Fruit fly (Drosophila melanogaster) whole organism, pupa: ENCODE measurements around the gene CG45073.
A peak's percentile ranks its signal among the peaks of the same experiment; 100 is the strongest.

Experiments used
- CG10348 ChIP-seq: fragments of 200-800 bp; sonication (Bioruptor generic); IDR thresholded peaks from 2 replicates; pipeline ENCODE4 v1.3.6; 2022; ENCODE audit warnings: missing biosample characterization, missing genetic modification characterization
- CG12605 ChIP-seq: fragments of 200-800 bp; sonication (Bioruptor generic); IDR thresholded peaks from 2 replicates; pipeline ENCODE4 v1.3.6; 2022; ENCODE audit warnings: missing biosample characterization, missing genetic modification characterization
- CG13204 ChIP-seq: fragments of 200-800 bp; sonication (Bioruptor generic); optimal IDR thresholded peaks from 2 replicates; lab custom pipeline; 2018; ENCODE audit warnings: missing biosample characterization, mild to moderate bottlenecking, missing genetic modification characterization, moderate library complexity
- CG14655 ChIP-seq: fragments of 200-800 bp; sonication (Bioruptor generic); optimal IDR thresholded peaks from 3 replicates; lab custom pipeline; 2017; ENCODE audit warnings: mild to moderate bottlenecking, missing biosample characterization, missing genetic modification reagents, missing genetic modification characterization
- CG15710 ChIP-seq: fragments of 200-800 bp; sonication (Bioruptor generic); optimal IDR thresholded peaks from 2 replicates; lab custom pipeline; 2018; ENCODE audit warnings: missing biosample characterization, mild to moderate bottlenecking, missing genetic modification characterization, moderate library complexity
- CG17806 ChIP-seq: fragments of 200-800 bp; sonication (Bioruptor generic); optimal IDR thresholded peaks from 2 replicates; lab custom pipeline; 2018; ENCODE audit warnings: missing biosample characterization, mild to moderate bottlenecking, missing genetic modification characterization, moderate library complexity
- CG32121 ChIP-seq: fragments of 200-800 bp; sonication (Bioruptor generic); IDR thresholded peaks from 2 replicates; pipeline ENCODE4 v1.3.6; 2022; ENCODE audit warnings: missing biosample characterization, missing genetic modification characterization
- CG34367 ChIP-seq: fragments of 200-800 bp; sonication (Bioruptor generic); optimal IDR thresholded peaks from 2 replicates; lab custom pipeline; 2018; ENCODE audit warnings: missing biosample characterization, mild to moderate bottlenecking, missing genetic modification characterization
- CG4496 ChIP-seq: fragments of 200-800 bp; sonication (Bioruptor generic); IDR thresholded peaks from 3 replicates; pipeline ENCODE4 v1.3.6; 2022; ENCODE audit warnings: missing biosample characterization, missing genetic modification characterization
- CG8159 ChIP-seq: fragments of 200-800 bp; sonication (Bioruptor generic); optimal IDR thresholded peaks from 3 replicates; lab custom pipeline; 2018; ENCODE audit warnings: missing biosample characterization, mild to moderate bottlenecking, missing genetic modification characterization, moderate library complexity
- CG8301 ChIP-seq: fragments of 200-800 bp; sonication (Bioruptor generic); optimal IDR thresholded peaks from 2 replicates; lab custom pipeline; 2018; ENCODE audit warnings: missing biosample characterization, mild to moderate bottlenecking, missing genetic modification characterization
- CG9948 ChIP-seq: fragments of 200-800 bp; sonication (Bioruptor generic); optimal IDR thresholded peaks from 2 replicates; lab custom pipeline; 2018; ENCODE audit warnings: missing biosample characterization, mild to moderate bottlenecking, missing genetic modification characterization, moderate library complexity
- D1 ChIP-seq: fragments of 200-800 bp; sonication (Bioruptor generic); optimal IDR thresholded peaks from 2 replicates; lab custom pipeline; 2018; ENCODE audit warnings: missing biosample characterization, mild to moderate bottlenecking, missing genetic modification characterization, moderate library complexity
- EcR ChIP-seq: fragments of 200-800 bp; sonication (Bioruptor generic); optimal IDR thresholded peaks from 3 replicates; lab custom pipeline; 2019; ENCODE audit warnings: missing biosample characterization, missing genetic modification characterization, mild to moderate bottlenecking, moderate library complexity, missing genetic modification reagents
- Ets98B ChIP-seq: fragments of 200-800 bp; sonication (Bioruptor generic); IDR thresholded peaks from 2 replicates; pipeline ENCODE4 v1.3.6; 2022; ENCODE audit warnings: missing biosample characterization, missing genetic modification characterization
- Pif1A ChIP-seq: fragments of 200-800 bp; sonication (Bioruptor generic); optimal IDR thresholded peaks from 3 replicates; lab custom pipeline; 2016; ENCODE audit warnings: missing biosample characterization, missing genetic modification characterization
- Pif1B ChIP-seq: fragments of 200-800 bp; sonication (Bioruptor generic); optimal IDR thresholded peaks from 3 replicates; lab custom pipeline; 2016; ENCODE audit warnings: missing biosample characterization, missing genetic modification characterization
- Snoo ChIP-seq: fragments of 200-800 bp; sonication (Bioruptor generic); optimal IDR thresholded peaks from 3 replicates; lab custom pipeline; 2017; ENCODE audit warnings: missing biosample characterization, mild to moderate bottlenecking, missing genetic modification characterization, inconsistent platforms
- fd96Ca ChIP-seq: fragments of 200-800 bp; sonication (Bioruptor generic); IDR thresholded peaks from 3 replicates; pipeline ENCODE4 v1.3.6; 2022; ENCODE audit warnings: missing biosample characterization, missing genetic modification characterization
- gl ChIP-seq: fragments of 200-800 bp; sonication (Bioruptor generic); optimal IDR thresholded peaks from 2 replicates; lab custom pipeline; 2018; ENCODE audit warnings: missing biosample characterization, mild to moderate bottlenecking, missing genetic modification characterization
- rn ChIP-seq: fragments of 200-800 bp; sonication (Bioruptor generic); IDR thresholded peaks from 2 replicates; pipeline ENCODE4 v1.3.6; 2022; ENCODE audit warnings: missing biosample characterization, missing genetic modification characterization

Gene CG45073

DNA sequence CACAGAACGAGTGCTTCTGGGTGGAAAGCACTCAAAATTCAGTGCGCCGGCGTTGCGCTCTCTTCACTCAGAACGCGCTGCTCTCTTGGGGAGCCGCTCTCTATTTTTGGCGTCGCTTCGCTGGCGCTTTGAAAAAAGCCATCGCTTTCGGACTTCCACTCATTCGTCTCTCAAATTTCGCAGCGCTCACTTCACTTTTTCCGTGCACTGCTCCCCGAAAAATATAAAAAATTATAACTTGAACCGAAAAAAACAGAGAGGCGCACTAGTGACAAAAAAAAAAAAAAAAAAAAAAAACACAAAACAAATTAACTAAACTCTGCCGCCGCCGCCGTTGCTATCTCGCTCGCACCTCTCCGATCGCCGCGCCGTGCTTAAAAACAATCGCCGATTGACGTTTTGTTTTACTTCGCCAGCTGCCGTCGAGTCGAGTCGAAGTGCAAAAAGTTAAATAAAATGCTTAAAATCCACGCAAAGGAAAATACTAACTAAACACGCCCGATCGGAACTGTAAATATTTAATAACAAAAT, 25.1 kb downstream of the CG45073 start:
- TF ChIP-seq CG10348 (no peak), gl (tag; lab: Kevin White, UChicago) (no peak), Snoo (tag; lab: Kevin White, UChicago) (peak; percentile 47), CG32121 (peak; percentile 50; the same call in 1 of the 2 replicates), fd96Ca (GFP tag; lab: Robert Waterston, UW) (peak; percentile 71), CG4496 (GFP tag; lab: Robert Waterston, UW) (peak; percentile 89), EcR (peak; percentile 17), CG12605 (GFP tag; lab: Robert Waterston, UW) (peak; percentile 78), CG9948 (tag; lab: Kevin White, UChicago) (no peak), CG13204 (peak; percentile 47), rn (GFP tag; lab: Robert Waterston, UW) (no peak), Ets98B (peak; percentile 82; the same call in 1 of the 2 replicates), D1 (no peak), Pif1B (GFP tag; lab: Kevin White, UChicago) (peak; percentile 44)

DNA sequence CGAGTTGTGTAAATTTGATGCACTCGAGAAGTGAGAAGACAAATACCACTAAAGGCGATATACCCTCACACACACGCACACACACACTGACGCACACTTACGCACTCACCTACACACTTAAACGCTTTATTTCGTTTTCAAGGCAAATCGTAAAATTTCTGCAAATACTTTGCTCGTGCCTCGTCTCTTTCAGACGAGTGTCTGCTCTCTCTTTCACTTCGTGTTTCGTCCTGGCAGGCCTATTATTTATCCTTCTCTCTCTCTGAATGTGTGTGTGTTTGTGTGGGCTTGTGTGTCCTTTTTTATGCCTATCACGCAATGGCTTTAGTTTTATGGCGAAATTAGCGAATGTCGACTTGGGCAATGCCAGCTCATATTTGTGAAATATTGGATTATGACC, 26.3 kb downstream of the CG45073 start:
- TF ChIP-seq CG8159 (tag; lab: Kevin White, UChicago) (no peak), Pif1B (GFP tag; lab: Kevin White, UChicago) (no peak), CG10348 (no peak), CG9948 (tag; lab: Kevin White, UChicago) (no peak), Snoo (tag; lab: Kevin White, UChicago) (no peak), gl (tag; lab: Kevin White, UChicago) (no peak), CG12605 (GFP tag; lab: Robert Waterston, UW) (no peak), EcR (no peak), CG15710 (tag; lab: Kevin White, UChicago) (no peak), CG14655 (GFP tag; lab: Kevin White, UChicago) (no peak), Pif1A (no peak), CG13204 (no peak), CG8301 (tag; lab: Kevin White, UChicago) (no peak), CG4496 (GFP tag; lab: Robert Waterston, UW) (no peak)

DNA sequence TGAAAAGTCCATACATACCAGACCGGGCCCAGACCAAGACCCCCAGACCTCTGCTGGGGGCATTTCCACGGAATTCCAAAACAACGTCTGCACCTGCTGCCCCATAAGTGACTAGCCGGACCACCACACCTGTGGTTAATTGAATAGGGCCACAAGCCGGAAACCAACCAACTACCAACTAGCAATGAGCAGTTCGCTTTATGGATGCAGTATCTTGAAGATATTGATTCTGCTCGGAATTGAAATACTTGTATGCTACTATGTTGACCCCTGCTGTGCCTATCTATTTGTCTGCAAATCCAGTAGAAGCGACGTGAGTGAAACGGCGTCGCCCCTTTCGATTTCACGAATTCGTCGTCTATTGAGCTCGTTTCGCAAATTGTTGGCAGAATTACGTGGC, 28.7 kb downstream of the CG45073 start:
- TF ChIP-seq CG8159 (tag; lab: Kevin White, UChicago) (peak; percentile 82), CG17806 (tag; lab: Kevin White, UChicago) (peak; percentile 83), Ets98B (peak; percentile 96), CG14655 (GFP tag; lab: Kevin White, UChicago) (peak; percentile 88), CG10348 (peak; percentile 78), CG13204 (no peak), fd96Ca (GFP tag; lab: Robert Waterston, UW) (peak; percentile 97), Pif1B (GFP tag; lab: Kevin White, UChicago) (peak; percentile 81), EcR (no peak), CG12605 (GFP tag; lab: Robert Waterston, UW) (peak; percentile 91), CG32121 (peak; percentile 95), CG34367 (peak; percentile 81), CG8301 (tag; lab: Kevin White, UChicago) (peak; percentile 90), rn (GFP tag; lab: Robert Waterston, UW) (peak; percentile 90), CG9948 (tag; lab: Kevin White, UChicago) (peak; percentile 77), Snoo (tag; lab: Kevin White, UChicago) (peak; percentile 31), D1 (no peak), CG4496 (GFP tag; lab: Robert Waterston, UW) (peak; percentile 97), CG15710 (tag; lab: Kevin White, UChicago) (peak; percentile 79), gl (tag; lab: Kevin White, UChicago) (peak; percentile 52), Pif1A (peak; percentile 69)

DNA sequence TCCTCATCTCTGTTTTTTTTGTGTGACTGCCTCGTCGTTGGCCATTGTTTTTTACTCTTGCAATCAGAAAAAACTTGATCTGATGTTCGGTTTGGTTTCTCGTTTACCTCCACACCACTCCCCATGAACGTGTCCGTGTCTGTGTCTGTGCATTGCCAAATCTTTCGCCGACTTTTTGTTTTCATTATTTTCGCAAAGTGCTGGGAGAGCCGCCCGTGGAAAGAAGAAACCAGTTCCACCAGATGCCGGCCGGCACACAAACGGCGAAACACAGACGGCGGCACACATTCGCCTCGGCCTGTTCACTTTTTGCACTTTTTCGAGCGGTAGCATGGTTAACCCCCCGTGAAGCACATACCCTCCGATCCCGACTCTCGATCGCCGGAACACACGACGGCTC, 29.2 kb downstream of the CG45073 start:
- TF ChIP-seq CG32121 = no peak
- no peak for TF ChIP-seq gl (tag; lab: Kevin White, UChicago)
- TF ChIP-seq Snoo (tag; lab: Kevin White, UChicago) = no peak
- no peak for TF ChIP-seq CG14655 (GFP tag; lab: Kevin White, UChicago)
- no peak for TF ChIP-seq CG17806 (tag; lab: Kevin White, UChicago)
- TF ChIP-seq CG13204 = peak; percentile 88
- peak; percentile 48; the same call in 1 of the 2 replicates for TF ChIP-seq rn (GFP tag; lab: Robert Waterston, UW)
- TF ChIP-seq, all 21 proteins: peak for 2

DNA sequence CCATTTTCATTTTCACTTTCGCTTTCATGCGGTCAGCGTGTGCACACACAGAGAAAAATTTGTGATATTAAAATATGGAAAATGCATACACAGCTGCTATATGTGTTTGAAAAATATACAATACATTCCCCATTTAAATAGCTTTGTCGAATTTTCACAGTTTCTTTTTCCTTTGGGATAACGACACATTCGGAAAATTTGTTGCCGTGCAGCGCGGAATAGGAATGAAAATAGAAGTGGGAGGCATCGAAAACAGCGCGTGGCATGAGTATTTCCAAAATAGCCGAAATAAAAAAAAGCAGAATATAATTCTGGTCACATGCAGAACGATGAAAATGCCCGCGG, 31.9 kb downstream of the CG45073 start:
- TF ChIP-seq gl (tag; lab: Kevin White, UChicago) (no peak), CG13204 (no peak), CG15710 (tag; lab: Kevin White, UChicago) (no peak), CG8301 (tag; lab: Kevin White, UChicago) (peak; percentile 58), Snoo (tag; lab: Kevin White, UChicago) (no peak), Pif1A (peak; percentile 67), CG34367 (no peak), CG32121 (peak; percentile 86), CG9948 (tag; lab: Kevin White, UChicago) (peak; percentile 21), CG12605 (GFP tag; lab: Robert Waterston, UW) (no peak), CG8159 (tag; lab: Kevin White, UChicago) (no peak), CG14655 (GFP tag; lab: Kevin White, UChicago) (peak; percentile 56), Ets98B (peak; percentile 86), CG4496 (GFP tag; lab: Robert Waterston, UW) (peak; percentile 88), EcR (no peak), rn (GFP tag; lab: Robert Waterston, UW) (peak; percentile 68; the same call in 1 of the 2 replicates), fd96Ca (GFP tag; lab: Robert Waterston, UW) (peak; percentile 86), Pif1B (GFP tag; lab: Kevin White, UChicago) (peak; percentile 3), D1 (no peak), CG10348 (0 out of 2 replicates have a peak, but pooled peaks have one; percentile 22), CG17806 (tag; lab: Kevin White, UChicago) (peak; percentile 16)
